Worm (Caenorhabditis elegans): Measurements from ENCODE around the gene F02H6.7.
A peak's percentile ranks its signal among the peaks of the same experiment; 100 is the strongest.

Gene F02H6.7

ce11 chrIV:14257528-14257927 lies 29.6 kb upstream of the F02H6.7 start:
- TF ChIP-seq unc-30 (tag; optimal IDR thresholded peaks at IDR 0.05): no peak
- no peak for TF ChIP-seq efl-1 (optimal IDR thresholded peaks at IDR 0.05)
- TF ChIP-seq efl-1 (GFP tag; optimal IDR thresholded peaks at IDR 0.05 in 1 of 2): no peak
- TF ChIP-seq jun-1 (tag; optimal IDR thresholded peaks at IDR 0.05): no peak
- no peak for TF ChIP-seq nhr-76 (tag; optimal IDR thresholded peaks at IDR 0.05)
- no peak for TF ChIP-seq dpl-1 (GFP tag; optimal IDR thresholded peaks at IDR 0.05)
- no peak for TF ChIP-seq C04F5.9 (tag; optimal IDR thresholded peaks at IDR 0.05)
- TF ChIP-seq mep-1 (tag; optimal IDR thresholded peaks at IDR 0.05): no peak
- TF ChIP-seq nhr-47 (tag; optimal IDR thresholded peaks at IDR 0.05): no peak
- TF ChIP-seq tlp-1 (tag; optimal IDR thresholded peaks at IDR 0.05): no peak
- TF ChIP-seq unc-62 (GFP tag; optimal IDR thresholded peaks at IDR 0.05): no peak
- TF ChIP-seq snu-23 (GFP tag; optimal IDR thresholded peaks at IDR 0.05): no peak
- no peak for TF ChIP-seq fkh-4 (tag; optimal IDR thresholded peaks at IDR 0.05; ENCODE audit: borderline replicate concordance)
- TF ChIP-seq sup-37 (GFP tag; optimal IDR thresholded peaks at IDR 0.05): no peak
- TF ChIP-seq grh-1 (GFP tag; IDR thresholded peaks at IDR 0.05): no peak
- no peak for TF ChIP-seq nhr-19 (GFP tag; conservative IDR thresholded peaks at IDR 0.05)
- no peak for TF ChIP-seq ets-5 (GFP tag; IDR thresholded peaks at IDR 0.05)

ce11 chrIV:14255605-14256004 lies 27.6 kb upstream of the F02H6.7 start:
- TF ChIP-seq fkh-8 (tag; optimal IDR thresholded peaks at IDR 0.05) (no peak), lin-15B (tag; optimal IDR thresholded peaks at IDR 0.05) (no peak), jun-1 (tag; optimal IDR thresholded peaks at IDR 0.05) (no peak), nhr-71 (tag; optimal IDR thresholded peaks at IDR 0.05) (no peak), nhr-76 (tag; optimal IDR thresholded peaks at IDR 0.05) (no peak), snu-23 (GFP tag; optimal IDR thresholded peaks at IDR 0.05) (no peak), unc-98 (GFP tag; IDR thresholded peaks at IDR 0.05) (no peak), efl-1 (optimal IDR thresholded peaks at IDR 0.05) (no peak), efl-1 (GFP tag; optimal IDR thresholded peaks at IDR 0.05 in 1 of 2) (no peak), hlh-17 (GFP tag; optimal IDR thresholded peaks at IDR 0.05; ENCODE audit: borderline replicate concordance) (no peak), nhr-237 (tag; optimal IDR thresholded peaks at IDR 0.05) (no peak), vab-15 (tag; optimal IDR thresholded peaks at IDR 0.05) (no peak), lin-13 (GFP tag; optimal IDR thresholded peaks at IDR 0.05) (no peak), irx-1 (tag; optimal IDR thresholded peaks at IDR 0.05) (no peak), unc-86 (tag; optimal IDR thresholded peaks at IDR 0.05) (no peak), mef-2 (tag; optimal IDR thresholded peaks at IDR 0.05) (no peak), skn-1 (tag; optimal IDR thresholded peaks at IDR 0.05) (no peak)

ce11 chrIV:14250113-14250512 lies 22.1 kb upstream of the F02H6.7 start, which contains the start of gene srab-24:
srab-24 (minus strand) TSS chrIV:14250213.
- no peak for TF ChIP-seq skn-1 (tag; optimal IDR thresholded peaks at IDR 0.05)
- no peak for TF ChIP-seq efl-1 (optimal IDR thresholded peaks at IDR 0.05)
- peak in 1 of 2 experiments; percentile 3 for TF ChIP-seq efl-1 (GFP tag; optimal IDR thresholded peaks at IDR 0.05 in 1 of 2)

- TF ChIP-seq unc-86 (tag; optimal IDR thresholded peaks at IDR 0.05) (no peak), lsy-2 (tag; optimal IDR thresholded peaks at IDR 0.05) (no peak), mef-2 (tag; optimal IDR thresholded peaks at IDR 0.05) (no peak), nhr-19 (GFP tag; conservative IDR thresholded peaks at IDR 0.05) (no peak), alr-1 (tag; optimal IDR thresholded peaks at IDR 0.05; ENCODE audit: borderline replicate concordance) (no peak), dsc-1 (tag; optimal IDR thresholded peaks at IDR 0.05) (no peak), tlp-1 (tag; optimal IDR thresholded peaks at IDR 0.05) (no peak), nhr-237 (tag; optimal IDR thresholded peaks at IDR 0.05) (no peak), C04F5.9 (tag; optimal IDR thresholded peaks at IDR 0.05) (no peak), Y116A8C.19 (tag; optimal IDR thresholded peaks at IDR 0.05; ENCODE audit: borderline replicate concordance) (no peak)
Measured at ce11 chrIV:14249447-14249846, 21.5 kb upstream of the F02H6.7 start.

- no peak for TF ChIP-seq efl-1 (optimal IDR thresholded peaks at IDR 0.05)
- TF ChIP-seq efl-1 (GFP tag; optimal IDR thresholded peaks at IDR 0.05 in 1 of 2): peak in 1 of 2 experiments; percentile 43
- TF ChIP-seq nhr-47 (tag; optimal IDR thresholded peaks at IDR 0.05): no peak
Measured at ce11 chrIV:14244357-14244756, 16.4 kb upstream of the F02H6.7 start, which contains the start of gene Y64G10A.2. Y64G10A.2 (minus strand) TSS chrIV:14244457.
